Worm (Caenorhabditis elegans): ENCODE data around the gene ribo-1.

DNA sequence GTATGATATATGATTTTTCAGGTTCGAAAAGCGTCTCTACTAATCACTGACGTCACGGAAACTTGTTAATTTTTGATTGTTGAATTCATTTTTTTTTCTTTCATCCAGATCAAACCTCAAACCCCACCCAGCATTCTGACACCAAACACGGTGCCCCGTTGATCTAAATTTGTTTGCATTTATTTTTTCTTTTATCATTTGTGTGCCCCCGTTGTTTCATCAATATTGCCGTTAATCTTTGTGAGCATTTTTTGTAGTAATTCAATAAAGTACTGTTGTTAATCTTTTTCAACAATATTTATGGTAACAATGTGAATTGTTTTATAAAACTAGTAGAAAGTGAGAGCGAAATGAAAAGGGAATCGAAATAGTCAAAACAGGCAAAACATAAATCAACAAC lies 6.3 kb downstream of the ribo-1 start:
- TF ChIP-seq lin-15B (tag; optimal IDR thresholded peaks at IDR 0.05), result no peak
- TF ChIP-seq D1046.2 (GFP tag; IDR thresholded peaks at IDR 0.05), result no peak
- TF ChIP-seq lsy-2 (tag; optimal IDR thresholded peaks at IDR 0.05), result no peak
- TF ChIP-seq nhr-41 (GFP tag; IDR thresholded peaks at IDR 0.05), result no peak
- no peak for TF ChIP-seq madf-5 (GFP tag; IDR thresholded peaks at IDR 0.05)
- no peak for TF ChIP-seq lin-39 (tag; optimal IDR thresholded peaks at IDR 0.05)
- TF ChIP-seq lin-13 (GFP tag; optimal IDR thresholded peaks at IDR 0.05), result no peak
- no peak for TF ChIP-seq nhr-76 (tag; optimal IDR thresholded peaks at IDR 0.05)
- TF ChIP-seq dmd-8 (GFP tag; IDR thresholded peaks at IDR 0.05), result no peak
- no peak for TF ChIP-seq rbr-2 (tag; optimal IDR thresholded peaks at IDR 0.05)
- TF ChIP-seq mep-1 (tag; optimal IDR thresholded peaks at IDR 0.05), result no peak
- no peak for TF ChIP-seq unc-130 (GFP tag; optimal IDR thresholded peaks at IDR 0.05)
- no peak for TF ChIP-seq dpl-1 (GFP tag; optimal IDR thresholded peaks at IDR 0.05)
- no peak for TF ChIP-seq unc-62 (GFP tag; optimal IDR thresholded peaks at IDR 0.05 in 1 of 2)
- TF ChIP-seq unc-62 (tag; optimal IDR thresholded peaks at IDR 0.05), result no peak

All from whole organism, L4 larva.